Worm (Caenorhabditis elegans): Measurements from ENCODE around the gene B0507.1.

Gene B0507.1

DNA sequence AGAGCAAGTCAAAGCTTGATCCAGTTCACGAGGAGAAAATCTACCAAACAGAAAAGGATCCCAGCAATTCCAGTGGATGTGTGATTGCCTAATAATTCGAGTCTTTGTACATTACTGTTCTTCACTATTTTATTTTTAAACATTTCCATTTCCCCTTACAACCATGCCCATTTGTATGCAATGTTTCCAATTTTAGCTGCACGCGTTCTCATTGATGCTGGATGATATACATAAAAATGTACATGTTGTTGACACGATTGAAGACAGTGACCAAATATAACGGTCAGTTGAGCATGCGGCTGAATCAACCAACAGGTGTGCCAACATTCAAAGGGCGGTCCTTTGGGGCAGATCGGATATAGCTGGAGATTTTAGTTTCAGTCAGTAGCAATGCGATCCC is at the start of gene B0507.1:
TSS of gene B0507.1 (plus strand) at position 301 of the 400 bp plus-strand sequence.
- TF ChIP-seq hmbx-1 (tag; optimal IDR thresholded peaks at IDR 0.05) (no peak), aly-1 (tag; optimal IDR thresholded peaks at IDR 0.05) (no peak), ets-7 (tag; optimal IDR thresholded peaks at IDR 0.05) (no peak), tbx-37 (GFP tag; conservative IDR thresholded peaks at IDR 0.05) (no peak), tbx-11 (GFP tag; IDR thresholded peaks at IDR 0.05) (no peak), pes-1 (GFP tag; IDR thresholded peaks at IDR 0.05) (no peak)

DNA sequence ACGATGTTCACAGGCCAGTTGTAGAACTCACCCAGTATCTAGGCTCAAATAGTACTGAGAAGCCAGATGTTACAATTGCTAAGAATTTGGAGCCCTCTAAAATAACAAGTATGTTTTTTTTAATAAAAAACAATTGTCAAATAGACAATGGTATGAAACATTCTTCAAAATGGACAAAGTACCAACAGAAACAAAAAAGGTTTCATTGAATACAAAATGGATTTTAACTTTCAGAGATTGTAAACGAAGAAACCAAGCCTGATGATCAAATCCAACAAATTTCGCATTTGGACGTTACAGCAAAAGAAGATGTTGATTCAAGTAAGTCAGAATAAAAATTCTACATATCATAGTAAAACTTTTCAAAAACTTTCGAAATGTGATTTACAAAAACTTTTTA is 49.3 kb upstream of the B0507.1 start, which contains the start of gene ZC196.9:
TSS of gene ZC196.9 (minus strand) at position 101 of the 400 bp plus-strand sequence.
- TF ChIP-seq ama-1 (optimal IDR thresholded peaks at IDR 0.05) (no peak), flt-1 (GFP tag; IDR thresholded peaks at IDR 0.05) (no peak), pes-1 (GFP tag; IDR thresholded peaks at IDR 0.05) (no peak), tra-4 (tag; optimal IDR thresholded peaks at IDR 0.05) (no peak), ets-7 (tag; optimal IDR thresholded peaks at IDR 0.05) (no peak), aly-1 (tag; optimal IDR thresholded peaks at IDR 0.05) (no peak), hmg-4 (GFP tag; optimal IDR thresholded peaks at IDR 0.05) (no peak), scrt-1 (GFP tag; IDR thresholded peaks at IDR 0.05) (no peak), sea-1 (GFP tag; conservative IDR thresholded peaks at IDR 0.05) (no peak), hnd-1 (tag; optimal IDR thresholded peaks at IDR 0.05) (no peak), tbx-37 (GFP tag; conservative IDR thresholded peaks at IDR 0.05) (no peak), tbx-11 (GFP tag; IDR thresholded peaks at IDR 0.05) (no peak), ceh-13 (GFP tag; optimal IDR thresholded peaks at IDR 0.05) (no peak), B0310.2 (tag; optimal IDR thresholded peaks at IDR 0.05) (no peak), hmbx-1 (tag; optimal IDR thresholded peaks at IDR 0.05) (no peak), ceh-36 (tag; optimal IDR thresholded peaks at IDR 0.05) (no peak), F13C5.2 (tag; optimal IDR thresholded peaks at IDR 0.05) (no peak)

DNA sequence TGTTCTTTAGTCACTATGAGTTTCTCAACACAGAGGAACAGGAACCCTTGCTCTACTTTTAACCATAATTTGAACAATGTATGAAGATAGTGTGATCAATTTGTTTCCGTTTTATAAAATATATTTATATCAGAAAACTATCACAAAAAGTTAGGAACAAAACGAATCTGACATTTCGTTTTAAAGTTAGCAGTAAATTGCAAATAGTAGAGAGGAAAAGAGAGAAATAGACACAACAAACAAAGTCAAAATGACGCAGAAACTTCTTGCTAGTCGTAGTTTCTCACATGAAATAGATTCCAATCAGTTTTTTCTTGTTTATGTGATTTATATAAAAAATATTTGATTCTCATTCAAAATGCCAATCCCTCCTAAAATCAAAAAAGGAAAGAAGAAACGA is 47.3 kb upstream of the B0507.1 start, which contains the start of gene ZC196.5:
TSS of gene ZC196.5 (plus strand) at position 301 of the 400 bp plus-strand sequence.
- TF ChIP-seq tbx-37 (GFP tag; conservative IDR thresholded peaks at IDR 0.05): no peak
- no peak for TF ChIP-seq pes-1 (GFP tag; IDR thresholded peaks at IDR 0.05)
- TF ChIP-seq ceh-13 (GFP tag; optimal IDR thresholded peaks at IDR 0.05): no peak
- no peak for TF ChIP-seq hmg-4 (GFP tag; optimal IDR thresholded peaks at IDR 0.05)
- no peak for TF ChIP-seq F13C5.2 (tag; optimal IDR thresholded peaks at IDR 0.05)
- TF ChIP-seq hnd-1 (tag; optimal IDR thresholded peaks at IDR 0.05): no peak
- no peak for TF ChIP-seq ceh-36 (tag; optimal IDR thresholded peaks at IDR 0.05)
- no peak for TF ChIP-seq scrt-1 (GFP tag; IDR thresholded peaks at IDR 0.05)
- no peak for TF ChIP-seq tbx-11 (GFP tag; IDR thresholded peaks at IDR 0.05)
- TF ChIP-seq tra-4 (tag; optimal IDR thresholded peaks at IDR 0.05): no peak
- TF ChIP-seq ama-1 (optimal IDR thresholded peaks at IDR 0.05): no peak

DNA sequence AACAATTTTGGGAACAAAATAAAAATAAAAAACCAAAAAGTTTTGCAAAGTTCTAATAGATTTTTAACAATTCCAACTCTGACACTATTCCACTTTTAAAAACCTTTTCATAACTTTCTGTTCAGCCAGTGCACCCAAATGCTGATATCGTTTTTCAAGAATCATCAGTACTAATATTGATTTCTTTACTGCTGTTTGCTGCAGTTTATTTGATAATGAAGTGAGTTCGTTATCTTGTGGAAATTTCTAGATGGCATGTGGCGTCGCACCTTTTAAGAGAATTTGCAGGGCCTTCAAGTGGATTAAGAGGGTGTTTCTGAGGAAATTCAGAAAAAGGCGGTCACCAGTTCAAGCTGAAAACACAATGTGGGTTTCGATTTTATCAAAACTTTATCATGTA is 45.4 kb upstream of the B0507.1 start:
- TF ChIP-seq aly-1 (tag; optimal IDR thresholded peaks at IDR 0.05) (no peak), pes-1 (GFP tag; IDR thresholded peaks at IDR 0.05) (no peak), hmg-4 (GFP tag; optimal IDR thresholded peaks at IDR 0.05) (no peak), tbx-37 (GFP tag; conservative IDR thresholded peaks at IDR 0.05) (no peak), tbx-11 (GFP tag; IDR thresholded peaks at IDR 0.05) (no peak), scrt-1 (GFP tag; IDR thresholded peaks at IDR 0.05) (no peak), B0310.2 (tag; optimal IDR thresholded peaks at IDR 0.05) (no peak), ets-7 (tag; optimal IDR thresholded peaks at IDR 0.05) (no peak), F13C5.2 (tag; optimal IDR thresholded peaks at IDR 0.05) (no peak), tra-4 (tag; optimal IDR thresholded peaks at IDR 0.05) (no peak), ceh-13 (GFP tag; optimal IDR thresholded peaks at IDR 0.05) (no peak), ama-1 (optimal IDR thresholded peaks at IDR 0.05) (no peak)

DNA sequence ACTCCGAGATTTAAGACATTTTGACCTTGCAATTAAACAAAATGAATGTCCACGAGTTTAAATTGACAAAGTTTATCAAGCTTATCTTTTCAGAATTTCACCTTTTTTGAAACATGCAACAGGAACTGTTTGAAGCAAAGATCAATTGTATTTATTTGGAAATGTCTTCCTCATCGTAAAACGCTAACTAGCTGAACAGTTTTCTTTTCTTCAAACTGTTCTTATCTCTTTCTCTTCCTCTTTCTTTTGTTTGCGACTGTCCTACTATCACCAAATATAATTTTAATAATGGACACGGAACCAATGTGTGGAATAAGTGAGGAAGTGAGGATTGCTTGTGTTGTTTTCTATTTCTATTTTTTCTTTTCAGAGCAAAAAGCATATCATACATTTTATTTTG is 43.4 kb upstream of the B0507.1 start, which contains the start of gene ZC196.4:
TSS of gene ZC196.4 (plus strand) at position 173 of the 400 bp plus-strand sequence.
- TF ChIP-seq hmg-4 (GFP tag; optimal IDR thresholded peaks at IDR 0.05) (no peak), scrt-1 (GFP tag; IDR thresholded peaks at IDR 0.05) (no peak), ama-1 (optimal IDR thresholded peaks at IDR 0.05) (no peak), ceh-13 (GFP tag; optimal IDR thresholded peaks at IDR 0.05) (no peak), aly-1 (tag; optimal IDR thresholded peaks at IDR 0.05) (no peak), hnd-1 (tag; optimal IDR thresholded peaks at IDR 0.05) (no peak), sea-1 (GFP tag; conservative IDR thresholded peaks at IDR 0.05) (no peak), hmbx-1 (tag; optimal IDR thresholded peaks at IDR 0.05) (no peak), F13C5.2 (tag; optimal IDR thresholded peaks at IDR 0.05) (no peak), ceh-36 (tag; optimal IDR thresholded peaks at IDR 0.05) (no peak), tra-4 (tag; optimal IDR thresholded peaks at IDR 0.05) (no peak), ets-7 (tag; optimal IDR thresholded peaks at IDR 0.05) (no peak), flt-1 (GFP tag; IDR thresholded peaks at IDR 0.05) (no peak), B0310.2 (tag; optimal IDR thresholded peaks at IDR 0.05) (no peak), tbx-11 (GFP tag; IDR thresholded peaks at IDR 0.05) (no peak), tbx-37 (GFP tag; conservative IDR thresholded peaks at IDR 0.05) (no peak), pes-1 (GFP tag; IDR thresholded peaks at IDR 0.05) (no peak)

DNA sequence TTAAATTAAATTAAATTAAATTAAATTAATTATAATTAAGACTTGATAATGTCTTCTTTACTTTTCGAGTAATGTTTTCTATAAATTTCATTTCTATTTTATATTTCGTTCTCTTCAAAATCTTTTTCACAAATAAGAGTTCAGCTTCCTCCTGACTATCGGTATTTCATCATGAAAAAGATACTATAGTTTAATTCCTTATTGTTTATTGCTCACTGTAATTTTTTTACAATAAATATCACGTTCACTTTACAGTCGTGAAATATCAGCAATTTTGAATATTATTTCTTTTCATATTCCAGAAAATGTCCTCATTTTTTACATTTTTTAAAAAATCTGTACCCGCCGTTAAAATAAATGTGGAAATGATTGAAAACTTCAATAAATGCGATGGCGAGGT is 40.0 kb upstream of the B0507.1 start, which contains the start of gene ZC196.3:
TSS of gene ZC196.3 (plus strand) at position 301 of the 400 bp plus-strand sequence.
- TF ChIP-seq ets-7 (tag; optimal IDR thresholded peaks at IDR 0.05): no peak
- TF ChIP-seq tbx-37 (GFP tag; conservative IDR thresholded peaks at IDR 0.05): no peak
- TF ChIP-seq hnd-1 (tag; optimal IDR thresholded peaks at IDR 0.05): no peak
- TF ChIP-seq scrt-1 (GFP tag; IDR thresholded peaks at IDR 0.05): no peak
- TF ChIP-seq flt-1 (GFP tag; IDR thresholded peaks at IDR 0.05): no peak
- no peak for TF ChIP-seq B0310.2 (tag; optimal IDR thresholded peaks at IDR 0.05)
- TF ChIP-seq ama-1 (optimal IDR thresholded peaks at IDR 0.05): no peak
- no peak for TF ChIP-seq ceh-13 (GFP tag; optimal IDR thresholded peaks at IDR 0.05)
- no peak for TF ChIP-seq tbx-11 (GFP tag; IDR thresholded peaks at IDR 0.05)
- no peak for TF ChIP-seq pes-1 (GFP tag; IDR thresholded peaks at IDR 0.05)
- TF ChIP-seq hmbx-1 (tag; optimal IDR thresholded peaks at IDR 0.05): no peak
- no peak for TF ChIP-seq F13C5.2 (tag; optimal IDR thresholded peaks at IDR 0.05)

DNA sequence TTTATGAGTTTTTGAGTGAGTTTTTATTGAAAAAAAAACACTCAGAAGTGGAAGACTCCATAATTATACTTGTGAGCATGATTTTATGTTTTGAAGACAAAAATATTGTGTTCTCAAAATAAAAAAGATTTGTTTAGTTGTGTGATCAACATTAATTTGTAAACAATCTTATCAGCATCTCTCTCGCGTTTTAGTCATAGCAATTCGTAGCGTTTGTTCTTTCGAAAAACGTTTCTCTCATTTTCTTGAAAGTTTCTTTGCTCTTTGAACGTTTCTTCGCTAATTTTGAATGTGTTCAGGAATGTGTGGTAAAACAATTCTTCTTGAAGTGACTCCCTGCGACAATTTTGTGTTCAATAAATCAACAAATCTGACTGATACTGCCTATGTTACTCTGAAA is 37.2 kb upstream of the B0507.1 start, which contains the start of gene ZC196.2:
TSS of gene ZC196.2 (plus strand) at position 301 of the 400 bp plus-strand sequence.
- TF ChIP-seq tra-4 (tag; optimal IDR thresholded peaks at IDR 0.05) (no peak), flt-1 (GFP tag; IDR thresholded peaks at IDR 0.05) (no peak), scrt-1 (GFP tag; IDR thresholded peaks at IDR 0.05) (no peak), ets-7 (tag; optimal IDR thresholded peaks at IDR 0.05) (no peak), sea-1 (GFP tag; conservative IDR thresholded peaks at IDR 0.05) (no peak), hmbx-1 (tag; optimal IDR thresholded peaks at IDR 0.05) (no peak), hmg-4 (GFP tag; optimal IDR thresholded peaks at IDR 0.05) (no peak)

All from whole organism, early embryonic.